Fruit fly (Drosophila melanogaster): ENCODE data around the gene mRpL30.
A peak's percentile ranks its signal among the peaks of the same experiment; 100 is the strongest.

mRpL30 gene

dm6 chrX:4678913-4679812 is 31.5 kb downstream of the mRpL30 start, which contains the start of gene fzr:
TSS of gene fzr (minus strand) at chrX:4679537.
- TF ChIP-seq noc (tag; optimal IDR thresholded peaks at IDR 0.05) = no peak

- TF ChIP-seq noc (tag; optimal IDR thresholded peaks at IDR 0.05) = peak; percentile 27
These were observed 32.2 kb downstream of the mRpL30 start for dm6 chrX:4679813-4680381.

dm6 chrX:4684444-4684924 is 36.8 kb downstream of the mRpL30 start:
- TF ChIP-seq noc (tag; optimal IDR thresholded peaks at IDR 0.05) = peak; percentile 70

- TF ChIP-seq noc (tag; optimal IDR thresholded peaks at IDR 0.05) = peak; percentile 19
These were observed 38.5 kb downstream of the mRpL30 start for dm6 chrX:4686150-4686549.

dm6 chrX:4686723-4687122 is 39.1 kb downstream of the mRpL30 start, which contains the start of gene Pp2C1:
TSS of gene Pp2C1 (minus strand) at chrX:4686903.
- no peak for TF ChIP-seq noc (tag; optimal IDR thresholded peaks at IDR 0.05)

dm6 chrX:4687778-4688399 is 40.2 kb downstream of the mRpL30 start, which contains the start of gene ctp:
TSS of gene ctp (plus strand) at chrX:4687800.
- peak; percentile 43 for TF ChIP-seq noc (tag; optimal IDR thresholded peaks at IDR 0.05)

dm6 chrX:4690767-4691166 is 43.1 kb downstream of the mRpL30 start:
- no peak for TF ChIP-seq noc (tag; optimal IDR thresholded peaks at IDR 0.05)

- TF ChIP-seq noc (tag; optimal IDR thresholded peaks at IDR 0.05) = no peak
These were observed 43.6 kb downstream of the mRpL30 start for dm6 chrX:4691226-4691625.

dm6 chrX:4692963-4693362 is 45.3 kb downstream of the mRpL30 start:
- no peak for TF ChIP-seq noc (tag; optimal IDR thresholded peaks at IDR 0.05)

dm6 chrX:4694104-4694503 is 46.4 kb downstream of the mRpL30 start:
- TF ChIP-seq noc (tag; optimal IDR thresholded peaks at IDR 0.05) = no peak

Measured in whole organism, larva.